Worm (Caenorhabditis elegans) whole organism, L4 larva: ENCODE measurements around the gene M01B2.8.
A peak's percentile ranks its signal among the peaks of the same experiment; 100 is the strongest.

ENCODE experiments used
- F10B5.3 ChIP-seq: sonication (generic microtip); optimal IDR thresholded peaks from 2 replicates; lab custom pipeline; 2016; ENCODE audit warnings: mild to moderate bottlenecking, missing genetic modification characterization, missing compliant biosample characterization
- F26F4.8 ChIP-seq: fragments of 200-800 bp; sonication (Bioruptor generic); conservative IDR thresholded peaks from 2 replicates; pipeline ENCODE4 v1.3.6; 2022; ENCODE audit warnings: missing genetic modification characterization, missing compliant biosample characterization
- F44E2.7 ChIP-seq: fragments of 200-800 bp; sonication (Bioruptor generic); IDR thresholded peaks from 2 replicates; pipeline ENCODE4 v2.1.2; 2022; ENCODE audit warnings: missing genetic modification characterization, missing compliant biosample characterization
- R02D3.7 ChIP-seq: fragments of 150-350 bp; sonication (generic microtip); optimal IDR thresholded peaks from 3 replicates; lab custom pipeline; 2014; ENCODE audit warnings: missing biosample characterization, missing genetic modification characterization
- T20F7.1 ChIP-seq: fragments of 200-800 bp; sonication (Bioruptor generic); optimal IDR thresholded peaks from 2 replicates; lab custom pipeline; 2018; ENCODE audit warnings: mild to moderate bottlenecking, missing genetic modification characterization, missing compliant biosample characterization
- T26A8.4 ChIP-seq: fragments of 200-800 bp; sonication (Bioruptor generic); IDR thresholded peaks from 2 replicates; pipeline ENCODE4 v1.3.6; 2022; ENCODE audit warnings: missing genetic modification characterization, missing compliant biosample characterization
- Y105C5A.15 ChIP-seq: fragments of 200-800 bp; sonication (Bioruptor generic); IDR thresholded peaks from 2 replicates; pipeline ENCODE4 v1.3.6; 2022; ENCODE audit warnings: missing genetic modification characterization, missing compliant biosample characterization
- ZK546.5 ChIP-seq, 2 experiments: sonication (generic microtip); optimal IDR thresholded peaks; 2 replicates each; lab custom pipeline; 2017; ENCODE audit warnings: missing biosample characterization in 2 of 2, missing genetic modification characterization in 2 of 2
- ama-1 ChIP-seq: fragments of 150-350 bp; optimal IDR thresholded peaks from 2 replicates; lab custom pipeline; 2014; ENCODE audit warnings: inconsistent platforms, mixed read lengths
- ceh-20 ChIP-seq: fragments of 200-800 bp; sonication (Bioruptor generic); IDR thresholded peaks from 2 replicates; pipeline ENCODE4 v1.3.6; 2022; ENCODE audit warnings: missing genetic modification reagents, missing genetic modification characterization, missing compliant biosample characterization
- ceh-28 ChIP-seq: fragments of 150-350 bp; optimal IDR thresholded peaks from 2 replicates; lab custom pipeline; 2014; ENCODE audit warnings: missing biosample characterization, missing genetic modification reagents, missing genetic modification characterization
- ceh-62 ChIP-seq: sonication (generic microtip); optimal IDR thresholded peaks from 2 replicates; lab custom pipeline; 2017; ENCODE audit warnings: missing biosample characterization, missing genetic modification characterization
- ceh-82 ChIP-seq: sonication (generic microtip); optimal IDR thresholded peaks from 2 replicates; lab custom pipeline; 2017; ENCODE audit warnings: missing biosample characterization, missing genetic modification characterization
- ces-1 ChIP-seq: fragments of 150-350 bp; sonication (generic microtip); optimal IDR thresholded peaks from 4 replicates; lab custom pipeline; 2014; ENCODE audit warnings: missing biosample characterization, missing genetic modification reagents, missing genetic modification characterization
- dmd-8 ChIP-seq: fragments of 200-800 bp; sonication (Bioruptor generic); IDR thresholded peaks from 2 replicates; pipeline ENCODE4 v1.3.6; 2022; ENCODE audit warnings: missing genetic modification characterization, missing compliant biosample characterization
- egl-43 ChIP-seq: fragments of 200-800 bp; sonication (Bioruptor generic); IDR thresholded peaks from 2 replicates; pipeline ENCODE4 v1.3.6; 2022; ENCODE audit warnings: missing genetic modification reagents, missing genetic modification characterization, missing compliant biosample characterization
- fkh-10 ChIP-seq: fragments of 150-350 bp; optimal IDR thresholded peaks from 2 replicates; lab custom pipeline; 2014; ENCODE audit warnings: missing biosample characterization, missing genetic modification reagents, missing genetic modification characterization
- gei-8 ChIP-seq: fragments of 200-800 bp; sonication (Bioruptor generic); optimal IDR thresholded peaks from 2 replicates; lab custom pipeline; 2018; ENCODE audit warnings: mild to moderate bottlenecking, missing genetic modification characterization, missing compliant biosample characterization
- hif-1 ChIP-seq, 2 experiments: sonication (generic microtip); optimal IDR thresholded peaks; 2 replicates each; lab custom pipeline; 2016 to 2017; ENCODE audit warnings: missing compliant biosample characterization in 2 of 2, missing genetic modification characterization in 2 of 2, missing genetic modification reagents in 2 of 2, missing genotype in 2 of 2, mild to moderate bottlenecking in 1 of 2
- lim-7 ChIP-seq: fragments of 200-800 bp; sonication (Bioruptor generic); IDR thresholded peaks from 2 replicates; pipeline ENCODE4 v1.3.6; 2022; ENCODE audit warnings: missing genetic modification characterization, missing compliant biosample characterization
- lin-1 ChIP-seq: fragments of 200-800 bp; sonication (Bioruptor generic); IDR thresholded peaks from 2 replicates; pipeline ENCODE4 v1.3.6; 2022; ENCODE audit warnings: missing genetic modification reagents, missing genetic modification characterization, missing compliant biosample characterization
- lin-29 ChIP-seq: fragments of 200-800 bp; sonication (Bioruptor generic); IDR thresholded peaks from 2 replicates; pipeline ENCODE4 v1.3.6; 2022; ENCODE audit warnings: missing genetic modification reagents, missing genetic modification characterization, missing compliant biosample characterization
- lir-3 ChIP-seq: sonication (generic microtip); optimal IDR thresholded peaks from 2 replicates; lab custom pipeline; 2016; ENCODE audit warnings: mild to moderate bottlenecking, missing genetic modification characterization, missing compliant biosample characterization
- madf-5 ChIP-seq, 2 experiments: fragments of 200-800 bp; sonication (Bioruptor generic); IDR thresholded peaks; 2 replicates each; pipeline ENCODE4 v1.3.6; 2022; ENCODE audit warnings: missing compliant biosample characterization in 2 of 2, missing genetic modification characterization in 2 of 2
- mdl-1 ChIP-seq, 2 experiments: fragments of 150-350 bp in 1 of 2; sonication (generic microtip) in 1 of 2; optimal IDR thresholded peaks; 2 replicates each; lab custom pipeline; 2014 to 2017; ENCODE audit warnings: missing biosample characterization in 2 of 2, missing genetic modification characterization in 2 of 2
- mdt-29 ChIP-seq: fragments of 200-800 bp; sonication (Bioruptor generic); IDR thresholded peaks from 2 replicates; pipeline ENCODE4 v1.3.6; 2022; ENCODE audit warnings: missing genetic modification reagents, missing genetic modification characterization, missing compliant biosample characterization
- nhr-10 ChIP-seq: fragments of 150-350 bp; optimal IDR thresholded peaks from 2 replicates; lab custom pipeline; 2014; ENCODE audit warnings: missing biosample characterization, missing genetic modification characterization
- nhr-102 ChIP-seq: sonication (generic microtip); optimal IDR thresholded peaks from 2 replicates; lab custom pipeline; 2016; ENCODE audit warnings: mild to moderate bottlenecking, missing genetic modification characterization, moderate library complexity, missing compliant biosample characterization
- nhr-237 ChIP-seq: sonication (generic microtip); optimal IDR thresholded peaks from 2 replicates; lab custom pipeline; 2017; ENCODE audit warnings: missing biosample characterization, missing genetic modification characterization
- nhr-41 ChIP-seq: fragments of 200-800 bp; sonication (Bioruptor generic); IDR thresholded peaks from 2 replicates; pipeline ENCODE4 v1.3.6; 2022; ENCODE audit warnings: missing genetic modification reagents, missing genetic modification characterization, missing compliant biosample characterization
- nhr-76 ChIP-seq: fragments of 150-350 bp; optimal IDR thresholded peaks from 2 replicates; lab custom pipeline; 2014; ENCODE audit warnings: missing biosample characterization, missing genetic modification characterization
- nhr-77 ChIP-seq: fragments of 150-350 bp; optimal IDR thresholded peaks from 2 replicates; lab custom pipeline; 2014; ENCODE audit warnings: missing biosample characterization, missing genetic modification characterization
- pha-4 ChIP-seq, 2 experiments: fragments of 150-350 bp in 1 of 2; fragments of 200-800 bp in 1 of 2; sonication (Bioruptor generic) in 1 of 2; IDR thresholded peaks in 1 of 2; optimal IDR thresholded peaks in 1 of 2; 2 replicates each; pipeline versions ENCODE4 v1.3.6 to Lab custom; 2014 to 2022; ENCODE audit warnings: missing genetic modification characterization in 2 of 2, missing genetic modification reagents in 2 of 2, missing biosample characterization in 1 of 2, missing compliant biosample characterization in 1 of 2
- pqm-1 ChIP-seq: sonication (generic microtip); optimal IDR thresholded peaks from 2 replicates; lab custom pipeline; 2017; ENCODE audit warnings: missing biosample characterization, missing genetic modification characterization
- set-16 ChIP-seq: fragments of 200-800 bp; sonication (Bioruptor generic); IDR thresholded peaks from 2 replicates; pipeline ENCODE4 v1.3.6; 2022; ENCODE audit warnings: missing genetic modification reagents, missing genetic modification characterization, missing compliant biosample characterization
- snpc-4 ChIP-seq: fragments of 150-350 bp; optimal IDR thresholded peaks from 2 replicates; lab custom pipeline; 2014; ENCODE audit warnings: missing biosample characterization, missing genetic modification characterization
- unc-130 ChIP-seq: sonication (generic microtip); optimal IDR thresholded peaks from 2 replicates; lab custom pipeline; 2016; ENCODE audit warnings: missing genetic modification reagents, missing genetic modification characterization, missing compliant biosample characterization
- unc-62 ChIP-seq, 3 experiments: fragments of 150-350 bp in 1 of 3; sonication (generic microtip); optimal IDR thresholded peaks in 2 of 3; peaks in 1 of 3; 1 replicate in 1 of 3; 2 replicates in 2 of 3; lab custom pipeline; 2014 to 2017; ENCODE audit warnings: missing biosample characterization in 3 of 3, missing genetic modification characterization in 3 of 3, missing genetic modification reagents in 3 of 3, missing genotype in 1 of 3
- zfp-2 ChIP-seq: sonication (generic microtip); optimal IDR thresholded peaks from 2 replicates; lab custom pipeline; 2016; ENCODE audit warnings: mild to moderate bottlenecking, missing genetic modification characterization, missing compliant biosample characterization
- ztf-11 ChIP-seq: fragments of 150-350 bp; optimal IDR thresholded peaks from 2 replicates; lab custom pipeline; 2014; ENCODE audit warnings: missing biosample characterization, missing genetic modification characterization

Gene M01B2.8

DNA sequence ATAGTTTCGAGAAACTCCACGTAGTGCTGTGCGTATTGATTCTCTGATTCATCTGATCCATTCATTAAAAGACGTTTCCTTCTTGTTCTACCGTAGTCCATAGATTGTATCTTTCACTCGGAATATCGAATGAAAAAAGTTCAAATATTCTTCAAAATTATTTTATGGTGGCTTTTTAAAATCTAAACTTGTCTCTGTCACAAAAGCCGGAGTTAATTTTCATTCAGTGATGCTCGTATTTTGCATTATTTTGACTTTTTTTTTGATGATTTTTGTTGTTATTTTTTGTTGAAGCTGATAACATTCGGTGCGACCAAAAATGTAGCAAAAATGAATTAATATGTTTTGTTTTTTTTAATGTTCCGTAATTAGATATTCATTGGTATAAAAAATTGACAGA is 24.3 kb upstream of the M01B2.8 start, which contains the start of gene nhr-164 (continued):
- TF ChIP-seq unc-62 (GFP tag; optimal IDR thresholded peaks at IDR 0.05 in 1 of 2; lab: Kevin White, UChicago) (no peak), unc-62 (tag; optimal IDR thresholded peaks at IDR 0.05; lab: Kevin White, UChicago) (no peak), F10B5.3 (tag; lab: Kevin White, UChicago) (no peak), nhr-102 (tag; lab: Kevin White, UChicago) (no peak), ceh-82 (tag; lab: Kevin White, UChicago) (no peak)

DNA sequence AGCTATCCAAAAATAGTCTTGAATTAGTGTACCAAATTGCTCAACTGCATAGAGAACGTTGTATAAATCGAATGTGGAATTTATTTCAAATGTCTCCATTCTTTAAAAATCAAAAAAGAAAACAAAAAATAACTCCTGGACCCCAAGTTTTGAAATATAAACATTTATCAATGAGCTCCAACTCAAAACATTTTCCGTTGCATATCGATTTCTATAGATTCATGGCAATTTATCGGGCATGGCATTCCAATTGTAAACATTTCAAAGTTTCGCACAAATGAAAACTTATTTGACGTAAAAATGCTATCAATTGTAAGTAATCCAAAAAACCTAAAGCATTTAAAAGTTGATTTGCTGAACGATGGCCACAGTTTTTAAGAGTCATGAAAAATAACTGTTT is 21.5 kb upstream of the M01B2.8 start, which contains the start of gene srw-12:
Gene srw-12 (minus strand): TSS at position 101 of the 400 bp plus-strand sequence.
- TF ChIP-seq unc-62 (GFP tag; optimal IDR thresholded peaks at IDR 0.05 in 1 of 2; lab: Kevin White, UChicago) (peak in 1 of 2 experiments; percentile 33), unc-62 (tag; optimal IDR thresholded peaks at IDR 0.05; lab: Kevin White, UChicago) (no peak), F44E2.7 (no peak), fkh-10 (no peak), lin-29 (no peak), T20F7.1 (GFP tag; lab: Kevin White, UChicago) (no peak), set-16 (no peak)

ce11 chrV:15240215-15240614 is 19.8 kb upstream of the M01B2.8 start, which contains the start of gene srw-11:
TSS of gene srw-11 (minus strand) at chrV:15240315.
- TF ChIP-seq pha-4 (GFP tag; IDR thresholded peaks at IDR 0.05; lab: Robert Waterston, UW) (no peak), pha-4 (tag; optimal IDR thresholded peaks at IDR 0.05; lab: Kevin White, UChicago) (no peak), nhr-76 (tag; lab: Kevin White, UChicago) (no peak), gei-8 (GFP tag; lab: Kevin White, UChicago) (no peak), ama-1 (lab: Kevin White, UChicago) (no peak), T26A8.4 (no peak), mdl-1 (tag; optimal IDR thresholded peaks at IDR 0.05; lab: Kevin White, UChicago) (no peak)

ce11 chrV:15241259-15241658 is 18.7 kb upstream of the M01B2.8 start, which contains the start of gene chil-12:
TSS of gene chil-12 (plus strand) at chrV:15241559.
- TF ChIP-seq nhr-41 (no peak), F44E2.7 (no peak), dmd-8 (GFP tag; lab: Robert Waterston, UW) (no peak), mdt-29 (no peak), lim-7 (GFP tag; lab: Robert Waterston, UW) (no peak), T20F7.1 (GFP tag; lab: Kevin White, UChicago) (no peak), egl-43 (GFP tag; lab: Robert Waterston, UW) (no peak), madf-5 (GFP tag; IDR thresholded peaks at IDR 0.05; lab: Robert Waterston, UW) (no peak), hif-1 (tag; optimal IDR thresholded peaks at IDR 0.05; lab: Kevin White, UChicago) (no peak), R02D3.7 (tag; lab: Kevin White, UChicago) (no peak), unc-130 (GFP tag; lab: Kevin White, UChicago) (no peak), nhr-10 (tag; lab: Kevin White, UChicago) (no peak), ama-1 (lab: Kevin White, UChicago) (no peak), ceh-20 (no peak), zfp-2 (no peak), pqm-1 (tag; lab: Kevin White, UChicago) (no peak), ceh-62 (tag; lab: Kevin White, UChicago) (no peak), nhr-237 (tag; lab: Kevin White, UChicago) (no peak), ZK546.5 (tag; optimal IDR thresholded peaks at IDR 0.05; lab: Kevin White, UChicago) (no peak), ztf-11 (tag; lab: Kevin White, UChicago) (no peak)

DNA sequence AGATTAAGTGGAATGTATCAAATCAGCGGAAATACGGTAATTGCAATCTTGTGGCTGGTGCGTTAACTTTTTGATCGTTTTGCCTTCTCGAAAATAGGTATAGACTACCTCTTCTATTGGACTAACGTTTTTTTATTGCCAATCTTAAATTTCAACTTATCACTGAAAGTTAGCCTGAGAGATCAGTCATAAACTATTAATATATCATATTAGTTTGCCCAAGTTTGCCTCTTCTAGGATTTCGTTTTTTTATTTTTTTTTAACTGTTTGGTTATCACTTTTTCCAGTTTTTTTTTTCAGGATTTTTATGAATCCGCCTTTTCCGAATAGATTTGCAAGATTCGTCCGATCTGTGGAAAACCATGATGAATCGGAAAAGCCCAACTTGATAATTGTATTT is 15.5 kb upstream of the M01B2.8 start, which contains the start of gene kin-30:
Gene kin-30 (plus strand): TSS at position 301 of the 400 bp plus-strand sequence.
- TF ChIP-seq ces-1 (GFP tag; lab: Kevin White, UChicago) (no peak), ceh-28 (tag; lab: Kevin White, UChicago) (no peak), snpc-4 (tag; lab: Kevin White, UChicago) (no peak), lir-3 (tag; lab: Kevin White, UChicago) (no peak), F26F4.8 (GFP tag; lab: Robert Waterston, UW) (no peak), ZK546.5 (tag; optimal IDR thresholded peaks at IDR 0.05; lab: Kevin White, UChicago) (no peak), pha-4 (GFP tag; IDR thresholded peaks at IDR 0.05; lab: Robert Waterston, UW) (no peak), pha-4 (tag; optimal IDR thresholded peaks at IDR 0.05; lab: Kevin White, UChicago) (no peak), lin-1 (GFP tag; lab: Robert Waterston, UW) (no peak), Y105C5A.15 (no peak), nhr-77 (tag; lab: Kevin White, UChicago) (no peak)
- TF ChIP-seq, all 104 proteins: peak for 0
